Fruit fly (Drosophila melanogaster): Measurements from ENCODE around the gene cv.

cv gene

DNA sequence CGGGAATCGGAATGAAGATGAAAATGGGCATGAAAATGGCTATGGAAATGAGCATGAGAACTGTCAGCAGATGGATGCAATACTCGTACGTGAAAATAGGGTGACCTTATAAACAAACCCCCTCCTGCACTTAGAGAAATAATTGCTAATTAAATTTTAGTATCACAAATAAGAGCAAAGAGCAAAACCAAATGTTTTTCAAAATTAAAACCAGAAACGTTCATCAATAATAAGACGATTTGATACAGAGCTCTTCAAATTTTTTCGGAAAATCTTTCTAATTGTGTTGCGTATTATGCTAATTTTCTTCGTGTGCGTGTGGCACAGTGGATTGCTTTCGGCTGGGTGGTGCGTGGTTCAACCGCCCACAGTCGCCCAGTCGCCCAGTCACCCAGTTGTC is 43.6 kb upstream of the cv start (continued):
- no peak for TF ChIP-seq tx (GFP tag; optimal IDR thresholded peaks at IDR 0.05)
- peak; percentile 23 for TF ChIP-seq Xbp1 (GFP tag; optimal IDR thresholded peaks at IDR 0.05)
- TF ChIP-seq ATbp (GFP tag; optimal IDR thresholded peaks at IDR 0.05) = peak; percentile 11
- TF ChIP-seq CG12155 (GFP tag; optimal IDR thresholded peaks at IDR 0.05) = no peak
- no peak for TF ChIP-seq CG8359 (GFP tag; optimal IDR thresholded peaks at IDR 0.05; ENCODE audit: borderline replicate concordance)
- TF ChIP-seq HHEX (GFP tag; optimal IDR thresholded peaks at IDR 0.05) = no peak
- no peak for TF ChIP-seq crp (GFP tag; optimal IDR thresholded peaks at IDR 0.05)
- TF ChIP-seq pan (optimal IDR thresholded peaks at IDR 0.05) = no peak
- TF ChIP-seq pan (GFP tag; optimal IDR thresholded peaks at IDR 0.05 in 1 of 2, IDR thresholded peaks at IDR 0.05 in 1 of 2) = no peak
- TF ChIP-seq ac (GFP tag; optimal IDR thresholded peaks at IDR 0.05) = no peak
- peak; percentile 49 for TF ChIP-seq dmrt11E (tag; optimal IDR thresholded peaks at IDR 0.05)
- no peak for TF ChIP-seq fru (optimal IDR thresholded peaks at IDR 0.05)
- no peak for TF ChIP-seq CG5953 (GFP tag; IDR thresholded peaks at IDR 0.05)
- no peak for TF ChIP-seq wek (GFP tag; optimal IDR thresholded peaks at IDR 0.05)
- no peak for TF ChIP-seq Hsf (GFP tag; optimal IDR thresholded peaks at IDR 0.05)
- no peak for TF ChIP-seq CG2116 (GFP tag; optimal IDR thresholded peaks at IDR 0.05)
- no peak for TF ChIP-seq CG3847 (GFP tag; IDR thresholded peaks at IDR 0.05)
- peak; percentile 93 for TF ChIP-seq sens (GFP tag)

DNA sequence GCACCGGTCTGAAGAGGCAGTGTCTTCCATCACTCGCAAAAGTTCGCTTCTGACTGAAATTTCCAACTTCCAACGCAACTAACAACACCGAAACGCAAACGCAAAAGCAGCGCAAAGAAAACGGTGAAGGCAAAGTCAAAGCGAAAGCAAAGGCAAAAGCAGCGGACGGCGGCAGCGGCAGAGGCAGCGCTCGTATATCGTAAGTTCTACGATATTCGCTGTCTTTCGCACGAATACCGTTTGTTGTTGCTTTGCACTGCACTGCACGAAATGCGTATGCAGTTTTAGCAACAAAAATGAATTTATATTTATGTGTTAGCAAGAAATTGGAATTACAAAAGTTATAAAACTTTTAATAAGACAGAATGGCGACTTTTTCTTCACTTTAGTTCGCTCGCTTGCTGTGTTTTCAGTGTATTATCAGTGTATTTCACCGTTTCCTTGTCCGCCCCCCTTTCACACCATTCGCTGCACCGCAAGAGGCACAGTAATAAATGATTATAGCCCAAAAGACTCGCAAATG is 41.3 kb upstream of the cv start, which contains the start of gene OtopLa:
TSS of gene OtopLa (minus strand) at position 51 of the 523 bp plus-strand sequence.
- peak; percentile 83 for TF ChIP-seq Rx (GFP tag; IDR thresholded peaks at IDR 0.05)
- TF ChIP-seq CG3838 (GFP tag; optimal IDR thresholded peaks at IDR 0.05) = peak; percentile 18
- peak; percentile 66 for TF ChIP-seq CG9932 (GFP tag; IDR thresholded peaks at IDR 0.05)
- TF ChIP-seq gt (GFP tag; IDR thresholded peaks at IDR 0.05) = peak; percentile 53; the same call in 1 of the 2 replicates
- peak; percentile 97 for TF ChIP-seq Med (GFP tag)
- TF ChIP-seq Ets65A (GFP tag) = peak; percentile 97
- TF ChIP-seq CG8924 (tag; optimal IDR thresholded peaks at IDR 0.05) = peak; percentile 75
- TF ChIP-seq trh (GFP tag; optimal IDR thresholded peaks at IDR 0.05) = peak; percentile 37
- TF ChIP-seq CG5245 (GFP tag; optimal IDR thresholded peaks at IDR 0.05) = peak; percentile 82
- no peak for TF ChIP-seq prd (optimal IDR thresholded peaks at IDR 0.05)
- peak; percentile 87 for TF ChIP-seq prd (GFP tag; IDR thresholded peaks at IDR 0.05)
- no peak for TF ChIP-seq usp (GFP tag; optimal IDR thresholded peaks at IDR 0.05)
- peak; percentile 77 for TF ChIP-seq pb (GFP tag; optimal IDR thresholded peaks at IDR 0.05)
- TF ChIP-seq CG7745 (tag; optimal IDR thresholded peaks at IDR 0.05) = no peak
- TF ChIP-seq vvl (GFP tag; IDR thresholded peaks at IDR 0.05) = peak; percentile 94
- TF ChIP-seq CG30403 (GFP tag; optimal IDR thresholded peaks at IDR 0.05) = peak; percentile 85
- no peak for TF ChIP-seq Opbp (GFP tag; IDR thresholded peaks at IDR 0.05; ENCODE audit: partially characterized antibody)
- peak; percentile 81 for TF ChIP-seq CG8388 (GFP tag; optimal IDR thresholded peaks at IDR 0.05)
- TF ChIP-seq fd96Cb (tag; optimal IDR thresholded peaks at IDR 0.05) = peak; percentile 79
- peak; percentile 71 for TF ChIP-seq zen (tag; optimal IDR thresholded peaks at IDR 0.05)
- peak; percentile 84 for TF ChIP-seq lmd (GFP tag; IDR thresholded peaks at IDR 0.05)
- peak; percentile 77 for TF ChIP-seq onecut (GFP tag; IDR thresholded peaks at IDR 0.05)
- peak; percentile 84 for TF ChIP-seq tin (GFP tag; optimal IDR thresholded peaks at IDR 0.05)
- no peak for TF ChIP-seq fd102C (GFP tag; optimal IDR thresholded peaks at IDR 0.05)
- no peak for TF ChIP-seq kni (GFP tag; optimal IDR thresholded peaks at IDR 0.05)
- peak; percentile 45 for TF ChIP-seq CG11398 (GFP tag; optimal IDR thresholded peaks at IDR 0.05)
- TF ChIP-seq C15 (GFP tag; IDR thresholded peaks at IDR 0.05) = no peak
- peak; percentile 71 for TF ChIP-seq NFAT (GFP tag; IDR thresholded peaks at IDR 0.05)
- peak; percentile 79 for TF ChIP-seq CG9727 (GFP tag; optimal IDR thresholded peaks at IDR 0.05)
- peak; percentile 52 for TF ChIP-seq CTCF (GFP tag; optimal IDR thresholded peaks at IDR 0.05)
- TF ChIP-seq Stat92E (GFP tag; optimal IDR thresholded peaks at IDR 0.05) = no peak
- 0 out of 2 replicates have a peak, but pooled peaks have one; percentile 49 for TF ChIP-seq cas (GFP tag; IDR thresholded peaks at IDR 0.05)
- TF ChIP-seq mam (GFP tag; optimal IDR thresholded peaks at IDR 0.05) = peak; percentile 85
- peak; percentile 46; the same call in 1 of the 2 replicates for TF ChIP-seq E2f2 (GFP tag; IDR thresholded peaks at IDR 0.05)
- TF ChIP-seq CG12942 (GFP tag; optimal IDR thresholded peaks at IDR 0.05) = peak; percentile 65
